Fruit fly (Drosophila melanogaster) whole organism, embryonic: ENCODE data around the gene CG7377.

Source experiments
- Ada2b ChIP-seq: fragments of 200-800 bp; sonication (Bioruptor generic); IDR thresholded peaks from 2 replicates; pipeline ENCODE4 v1.3.6; 2022; ENCODE audit warnings: missing biosample characterization, missing genetic modification characterization
- Blimp-1 ChIP-seq: fragments of 200-800 bp; sonication (Bioruptor generic); optimal IDR thresholded peaks from 3 replicates; lab custom pipeline; 2018; ENCODE audit warnings: missing biosample characterization, missing genetic modification characterization, mild to moderate bottlenecking, moderate library complexity, missing genetic modification reagents
- CG10462 ChIP-seq: fragments of 200-800 bp; sonication (Bioruptor generic); optimal IDR thresholded peaks from 2 replicates; lab custom pipeline; 2016; ENCODE audit warnings: missing biosample characterization, missing genetic modification characterization
- CG10959 ChIP-seq: fragments of 200-800 bp; sonication (Bioruptor generic); IDR thresholded peaks from 2 replicates; pipeline ENCODE4 v1.3.6; 2022; ENCODE audit warnings: missing biosample characterization, missing genetic modification characterization
- CG12155 ChIP-seq: fragments of 200-800 bp; sonication (Bioruptor generic); optimal IDR thresholded peaks from 3 replicates; lab custom pipeline; 2016; ENCODE audit warnings: missing biosample characterization, missing genetic modification characterization
- CG12744 ChIP-seq: fragments of 200-800 bp; sonication (Bioruptor generic); optimal IDR thresholded peaks from 2 replicates; lab custom pipeline; 2016; ENCODE audit warnings: missing biosample characterization, missing genetic modification characterization
- CG15269 ChIP-seq: fragments of 200-800 bp; sonication (Bioruptor generic); optimal IDR thresholded peaks from 2 replicates; lab custom pipeline; 2018; ENCODE audit warnings: missing biosample characterization, mild to moderate bottlenecking, missing genetic modification characterization, moderate library complexity
- CG15696 ChIP-seq: fragments of 200-800 bp; sonication (Bioruptor generic); optimal IDR thresholded peaks from 2 replicates; lab custom pipeline; 2019; ENCODE audit warnings: missing biosample characterization, mild to moderate bottlenecking, missing genetic modification characterization, moderate library complexity
- CG17829 ChIP-seq: fragments of 200-800 bp; optimal IDR thresholded peaks from 2 replicates; lab custom pipeline; 2019; ENCODE audit warnings: missing biosample characterization, mild to moderate bottlenecking, missing genetic modification characterization, moderate library complexity
- CG2712 ChIP-seq: fragments of 200-800 bp; optimal IDR thresholded peaks from 3 replicates; lab custom pipeline; 2019; ENCODE audit warnings: missing biosample characterization, mild to moderate bottlenecking, missing genetic modification characterization, moderate library complexity
- CG31224 ChIP-seq: fragments of 200-800 bp; sonication (Bioruptor generic); IDR thresholded peaks from 2 replicates; pipeline ENCODE4 v1.3.6; 2022; ENCODE audit warnings: missing biosample characterization, missing genetic modification characterization
- CG3847 ChIP-seq: fragments of 200-800 bp; sonication (Bioruptor generic); IDR thresholded peaks from 2 replicates; pipeline ENCODE4 v1.3.6; 2022; ENCODE audit warnings: missing biosample characterization, missing genetic modification characterization
- CG5953 ChIP-seq: fragments of 200-800 bp; sonication (Bioruptor generic); IDR thresholded peaks from 2 replicates; pipeline ENCODE4 v1.3.6; 2022; ENCODE audit warnings: missing biosample characterization, missing genetic modification characterization
- CG6765 ChIP-seq: fragments of 200-800 bp; sonication (Bioruptor generic); optimal IDR thresholded peaks from 3 replicates; lab custom pipeline; 2017; ENCODE audit warnings: missing biosample characterization, mild to moderate bottlenecking, missing genetic modification characterization
- CG6854 ChIP-seq: fragments of 200-800 bp; sonication (Bioruptor generic); optimal IDR thresholded peaks from 3 replicates; lab custom pipeline; 2017; ENCODE audit warnings: missing biosample characterization, mild to moderate bottlenecking, missing genetic modification characterization
- CG7928 ChIP-seq: fragments of 200-800 bp; sonication (Bioruptor generic); optimal IDR thresholded peaks from 2 replicates; lab custom pipeline; 2017; ENCODE audit warnings: missing biosample characterization, mild to moderate bottlenecking, missing genetic modification characterization
- CG9437 ChIP-seq: fragments of 200-800 bp; sonication (Bioruptor generic); optimal IDR thresholded peaks from 2 replicates; lab custom pipeline; 2018; ENCODE audit warnings: missing biosample characterization, mild to moderate bottlenecking, missing genetic modification characterization
- CG9727 ChIP-seq: fragments of 200-800 bp; sonication (Bioruptor generic); optimal IDR thresholded peaks from 3 replicates; lab custom pipeline; 2017; ENCODE audit warnings: missing biosample characterization, mild to moderate bottlenecking, missing genetic modification characterization
- D19B ChIP-seq: fragments of 200-800 bp; sonication (Bioruptor generic); optimal IDR thresholded peaks from 2 replicates; lab custom pipeline; 2017; ENCODE audit warnings: missing biosample characterization, mild to moderate bottlenecking, missing genetic modification characterization
- Dfd ChIP-seq, 2 experiments: fragments of >200 bp; optimal IDR thresholded peaks; 2 replicates each; lab custom pipeline; 2017; ENCODE audit warnings: missing biosample characterization in 2 of 2, missing genetic modification characterization in 2 of 2
- Hr3 ChIP-seq: fragments of 200-800 bp; sonication (Bioruptor generic); optimal IDR thresholded peaks from 3 replicates; lab custom pipeline; 2016; ENCODE audit warnings: missing biosample characterization, missing genetic modification characterization
- Hr78 ChIP-seq, 2 experiments: fragments of 200-800 bp in 1 of 2; fragments of >200 bp in 1 of 2; sonication (Bioruptor generic) in 1 of 2; optimal IDR thresholded peaks; 2 replicates each; lab custom pipeline; 2017 to 2019; ENCODE audit warnings: missing biosample characterization in 2 of 2, missing genetic modification characterization in 2 of 2, mild to moderate bottlenecking in 1 of 2, moderate library complexity in 1 of 2
- MBD-R2 ChIP-seq: fragments of 200-800 bp; sonication (Bioruptor generic); IDR thresholded peaks from 2 replicates; pipeline ENCODE4 v1.3.6; 2022; ENCODE audit warnings: missing biosample characterization, missing genetic modification characterization
- Myb ChIP-seq: fragments of 200-800 bp; sonication (Bioruptor generic); optimal IDR thresholded peaks from 2 replicates; lab custom pipeline; 2016; ENCODE audit warnings: missing biosample characterization, missing genetic modification characterization
- Nf-YB ChIP-seq: fragments of 200-800 bp; sonication (Bioruptor generic); optimal IDR thresholded peaks from 3 replicates; lab custom pipeline; 2019; ENCODE audit warnings: missing biosample characterization, mild to moderate bottlenecking, missing genetic modification characterization, moderate library complexity
- Ptx1 ChIP-seq: fragments of 200-800 bp; sonication (Bioruptor generic); IDR thresholded peaks from 2 replicates; pipeline ENCODE4 v1.3.6; 2022; ENCODE audit warnings: missing biosample characterization, missing genetic modification characterization
- Ravus ChIP-seq: fragments of 200-800 bp; sonication (Bioruptor generic); IDR thresholded peaks from 2 replicates; pipeline ENCODE4 v1.3.6; 2022; ENCODE audit warnings: missing biosample characterization, missing genetic modification characterization
- Six4 ChIP-seq: fragments of 200-800 bp; sonication (Bioruptor generic); optimal IDR thresholded peaks from 2 replicates; lab custom pipeline; 2016; ENCODE audit warnings: missing biosample characterization, missing genetic modification characterization
- Usf ChIP-seq: fragments of 200-800 bp; sonication (Bioruptor generic); optimal IDR thresholded peaks from 2 replicates; lab custom pipeline; 2017; ENCODE audit warnings: missing genotype, missing biosample characterization, missing genetic modification characterization
- ase ChIP-seq: fragments of 200-800 bp; sonication (Bioruptor generic); IDR thresholded peaks from 3 replicates; pipeline ENCODE4 v1.3.6; 2022; ENCODE audit warnings: missing biosample characterization, missing genetic modification characterization
- cg ChIP-seq: fragments of 200-800 bp; sonication (Bioruptor generic); optimal IDR thresholded peaks from 3 replicates; lab custom pipeline; 2019; ENCODE audit warnings: missing biosample characterization, mild to moderate bottlenecking, missing genetic modification characterization, moderate library complexity
- croc ChIP-seq: fragments of 200-800 bp; sonication (Bioruptor generic); conservative IDR thresholded peaks from 3 replicates; pipeline ENCODE4 v1.3.6; 2022; ENCODE audit warnings: missing biosample characterization, missing genetic modification characterization
- dati ChIP-seq: fragments of 200-800 bp; sonication (Bioruptor generic); IDR thresholded peaks from 2 replicates; pipeline ENCODE4 v1.3.6; 2022; ENCODE audit warnings: missing biosample characterization, missing genetic modification characterization
- dmrt99B ChIP-seq: fragments of 200-800 bp; sonication (Bioruptor generic); optimal IDR thresholded peaks from 2 replicates; lab custom pipeline; 2018; ENCODE audit warnings: missing biosample characterization, mild to moderate bottlenecking, missing genetic modification characterization, moderate library complexity
- fd102C ChIP-seq: fragments of 200-800 bp; sonication (Bioruptor generic); optimal IDR thresholded peaks from 2 replicates; lab custom pipeline; 2018; ENCODE audit warnings: missing biosample characterization, mild to moderate bottlenecking, missing genetic modification characterization, moderate library complexity
- gsb ChIP-seq: fragments of 200-800 bp; sonication (Bioruptor generic); IDR thresholded peaks from 2 replicates; pipeline ENCODE4 v1.3.6; 2022; ENCODE audit warnings: missing biosample characterization, missing genetic modification characterization
- mirr ChIP-seq: fragments of 200-800 bp; sonication (Bioruptor generic); optimal IDR thresholded peaks from 3 replicates; lab custom pipeline; 2018; ENCODE audit warnings: missing biosample characterization, mild to moderate bottlenecking, missing genetic modification characterization
- nau ChIP-seq: fragments of 200-800 bp; sonication (Bioruptor generic); optimal IDR thresholded peaks from 3 replicates; lab custom pipeline; 2017; ENCODE audit warnings: missing biosample characterization, mild to moderate bottlenecking, missing genetic modification characterization, missing genetic modification reagents
- onecut ChIP-seq: fragments of 200-800 bp; sonication (Bioruptor generic); IDR thresholded peaks from 2 replicates; pipeline ENCODE4 v1.3.6; 2022; ENCODE audit warnings: missing biosample characterization, missing genetic modification characterization
- prd ChIP-seq, 3 experiments: fragments of >200 bp in 2 of 3; fragments of 200-800 bp in 1 of 3; sonication (Bioruptor generic) in 1 of 3; optimal IDR thresholded peaks in 2 of 3; IDR thresholded peaks in 1 of 3; 2 replicates in 2 of 3; 3 replicates in 1 of 3; pipeline versions ENCODE4 v1.3.6 to Lab custom; 2017 to 2022; ENCODE audit warnings: missing biosample characterization in 1 of 3, missing genetic modification characterization in 1 of 3
- repo ChIP-seq: fragments of 200-800 bp; sonication (Bioruptor generic); optimal IDR thresholded peaks from 2 replicates; lab custom pipeline; 2016; ENCODE audit warnings: missing biosample characterization, missing genetic modification characterization
- seq ChIP-seq: fragments of 200-800 bp; sonication (Bioruptor generic); IDR thresholded peaks from 2 replicates; pipeline ENCODE4 v1.3.6; 2022; ENCODE audit warnings: missing biosample characterization, missing genetic modification characterization
- sob ChIP-seq: fragments of 200-800 bp; sonication (Bioruptor generic); IDR thresholded peaks from 2 replicates; pipeline ENCODE4 v1.3.6; 2022; ENCODE audit warnings: missing biosample characterization, missing genetic modification characterization
- tin ChIP-seq: fragments of 200-800 bp; sonication (Bioruptor generic); optimal IDR thresholded peaks from 3 replicates; lab custom pipeline; 2016; ENCODE audit warnings: missing biosample characterization, missing genetic modification characterization
- tll ChIP-seq, 2 experiments: fragments of 200-800 bp in 1 of 2; fragments of >200 bp in 1 of 2; sonication (Bioruptor generic) in 1 of 2; optimal IDR thresholded peaks; 2 replicates each; lab custom pipeline; 2017 to 2019; ENCODE audit warnings: missing biosample characterization in 2 of 2, missing genetic modification characterization in 2 of 2, mild to moderate bottlenecking in 1 of 2, moderate library complexity in 1 of 2
- toy ChIP-seq: fragments of 200-800 bp; sonication (Bioruptor generic); IDR thresholded peaks from 2 replicates; pipeline ENCODE4 v1.3.6; 2022; ENCODE audit warnings: missing biosample characterization, missing genetic modification characterization
- yki ChIP-seq: fragments of >200 bp; optimal IDR thresholded peaks from 3 replicates; lab custom pipeline; 2018
- zen2 ChIP-seq: fragments of 200-800 bp; sonication (Bioruptor generic); IDR thresholded peaks from 3 replicates; pipeline ENCODE4 v1.3.6; 2022; ENCODE audit warnings: missing biosample characterization, missing genetic modification characterization; ENCODE audit not compliant: partially characterized antibody

CG7377 gene

dm6 chr3L:11587720-11588580 is 1.5 kb upstream of the CG7377 start, which contains the start of gene rt (continued):
- TF ChIP-seq Ptx1 (GFP tag; lab: Robert Waterston, UW) (no peak; the same call in 1 of the 2 replicates), Dfd (GFP tag; optimal IDR thresholded peaks at IDR 0.05; lab: Kevin White, UChicago) (no peak), onecut (peak; percentile 46), yki (lab: Kevin White, UChicago) (no peak), D19B (GFP tag; lab: Kevin White, UChicago) (no peak), Hr78 (GFP tag; optimal IDR thresholded peaks at IDR 0.05; lab: Kevin White, UChicago) (no peak), CG6765 (GFP tag; lab: Kevin White, UChicago) (no peak), CG15696 (tag; lab: Kevin White, UChicago) (peak; percentile 56), mirr (GFP tag; lab: Kevin White, UChicago) (no peak), seq (GFP tag; lab: Robert Waterston, UW) (no peak), CG5953 (GFP tag; lab: Robert Waterston, UW) (peak; percentile 37; the same call in 1 of the 2 replicates), Ada2b (GFP tag; lab: Robert Waterston, UW) (0 out of 2 replicates have a peak, but pooled peaks have one; percentile 32), CG6854 (no peak), CG7928 (GFP tag; lab: Kevin White, UChicago) (no peak), CG15269 (tag; lab: Kevin White, UChicago) (peak; percentile 48), CG12155 (GFP tag; lab: Kevin White, UChicago) (peak; percentile 9), croc (GFP tag; lab: Robert Waterston, UW) (peak; percentile 62), CG12744 (no peak), gsb (no peak), CG2712 (tag; lab: Kevin White, UChicago) (peak; percentile 84), CG31224 (GFP tag; lab: Robert Waterston, UW) (peak; percentile 29; the same call in 1 of the 2 replicates), fd102C (GFP tag; lab: Kevin White, UChicago) (no peak), CG10959 (GFP tag; lab: Robert Waterston, UW) (0 out of 2 replicates have a peak, but pooled peaks have one; percentile 33), zen2 (GFP tag; lab: Robert Waterston, UW) (no peak), CG9437 (GFP tag; lab: Kevin White, UChicago) (peak; percentile 21), Usf (GFP tag; lab: Kevin White, UChicago) (peak; percentile 22), dati (no peak), CG10462 (GFP tag; lab: Kevin White, UChicago) (no peak), Myb (GFP tag; lab: Kevin White, UChicago) (no peak), tll (GFP tag; optimal IDR thresholded peaks at IDR 0.05; lab: Kevin White, UChicago) (no peak), cg (GFP tag; lab: Kevin White, UChicago) (no peak), Blimp-1 (GFP tag; lab: Kevin White, UChicago) (peak; percentile 15), toy (GFP tag; lab: Robert Waterston, UW) (no peak), prd (optimal IDR thresholded peaks at IDR 0.05; lab: Kevin White, UChicago) (no peak), prd (GFP tag; IDR thresholded peaks at IDR 0.05; lab: Robert Waterston, UW) (peak; percentile 61; the same call in 2 of the 3 replicates), CG17829 (tag; lab: Kevin White, UChicago) (peak; percentile 73), sob (GFP tag; lab: Robert Waterston, UW) (no peak; the same call in 1 of the 2 replicates), tin (GFP tag; lab: Kevin White, UChicago) (peak; percentile 34), CG3847 (GFP tag; lab: Robert Waterston, UW) (peak; percentile 36; the same call in 1 of the 2 replicates), Six4 (GFP tag; lab: Kevin White, UChicago) (peak; percentile 41), CG9727 (GFP tag; lab: Kevin White, UChicago) (peak; percentile 64), Ravus (GFP tag; lab: Robert Waterston, UW) (no peak), MBD-R2 (GFP tag; lab: Robert Waterston, UW) (no peak), dmrt99B (tag; lab: Kevin White, UChicago) (peak; percentile 53), nau (GFP tag; lab: Kevin White, UChicago) (peak; percentile 33), repo (GFP tag; lab: Kevin White, UChicago) (no peak), Hr3 (no peak), Nf-YB (GFP tag; lab: Kevin White, UChicago) (peak; percentile 29), ase (GFP tag; lab: Robert Waterston, UW) (0 out of 3 replicates have a peak, but pooled peaks have one; percentile 47)
